Fruit fly (Drosophila melanogaster) whole organism, embryonic: ENCODE data around the gene ATPsynB.
A peak's percentile ranks its signal among the peaks of the same experiment; 100 is the strongest.

ENCODE experiments used
- Adf1 ChIP-seq: fragments of 200-800 bp; sonication (Bioruptor generic); IDR thresholded peaks from 2 replicates; pipeline ENCODE4 v1.3.6; 2022; ENCODE audit warnings: missing biosample characterization, missing genetic modification characterization
- CG10274 ChIP-seq: fragments of 200-800 bp; sonication (Bioruptor generic); optimal IDR thresholded peaks from 3 replicates; lab custom pipeline; 2017; ENCODE audit warnings: missing biosample characterization, mild to moderate bottlenecking, missing genetic modification characterization
- CG11695 ChIP-seq: fragments of 200-800 bp; sonication (Bioruptor generic); IDR thresholded peaks from 3 replicates; pipeline ENCODE4 v1.3.6; 2022; ENCODE audit warnings: missing biosample characterization, missing genetic modification characterization
- CG13287 ChIP-seq: fragments of 200-800 bp; sonication (Bioruptor generic); IDR thresholded peaks from 2 replicates; pipeline ENCODE4 v1.3.6; 2022; ENCODE audit warnings: missing biosample characterization, missing genetic modification characterization; ENCODE audit not compliant: partially characterized antibody
- CG13624 ChIP-seq: fragments of 200-800 bp; sonication (Bioruptor generic); optimal IDR thresholded peaks from 2 replicates; lab custom pipeline; 2016; ENCODE audit warnings: missing biosample characterization, missing genetic modification characterization
- CG14965 ChIP-seq: fragments of 200-800 bp; sonication (Bioruptor generic); optimal IDR thresholded peaks from 2 replicates; lab custom pipeline; 2016; ENCODE audit warnings: missing biosample characterization, missing genetic modification characterization, borderline replicate concordance
- CG17359 ChIP-seq: fragments of 200-800 bp; sonication (Bioruptor generic); optimal IDR thresholded peaks from 3 replicates; lab custom pipeline; 2018; ENCODE audit warnings: missing biosample characterization, mild to moderate bottlenecking, missing genetic modification characterization, moderate library complexity
- CG17612 ChIP-seq: fragments of 200-800 bp; sonication (Bioruptor generic); IDR thresholded peaks from 2 replicates; pipeline ENCODE4 v1.3.6; 2022; ENCODE audit warnings: missing biosample characterization, missing genetic modification characterization
- CG17912 ChIP-seq: fragments of 200-800 bp; sonication (Bioruptor generic); optimal IDR thresholded peaks from 2 replicates; lab custom pipeline; 2018; ENCODE audit warnings: missing biosample characterization, mild to moderate bottlenecking, missing genetic modification characterization
- CG18476 ChIP-seq: fragments of 200-800 bp; sonication (Bioruptor generic); optimal IDR thresholded peaks from 2 replicates; lab custom pipeline; 2016; ENCODE audit warnings: missing biosample characterization, mild to moderate bottlenecking, missing genetic modification characterization
- CG18619 ChIP-seq: fragments of 200-800 bp; sonication (Bioruptor generic); optimal IDR thresholded peaks from 3 replicates; lab custom pipeline; 2017; ENCODE audit warnings: missing biosample characterization, mild to moderate bottlenecking, missing genetic modification characterization
- CG2678 ChIP-seq: fragments of 200-800 bp; sonication (Bioruptor generic); optimal IDR thresholded peaks from 3 replicates; lab custom pipeline; 2019; ENCODE audit warnings: missing biosample characterization, mild to moderate bottlenecking, missing genetic modification characterization, moderate library complexity
- CG3163 ChIP-seq: fragments of 200-800 bp; sonication (Bioruptor generic); optimal IDR thresholded peaks from 3 replicates; lab custom pipeline; 2016; ENCODE audit warnings: missing biosample characterization, missing genetic modification characterization
- CG32772 ChIP-seq: fragments of 200-800 bp; sonication (Bioruptor generic); IDR thresholded peaks from 2 replicates; pipeline ENCODE4 v1.3.6; 2022; ENCODE audit warnings: missing biosample characterization, missing genetic modification characterization
- CG3847 ChIP-seq: fragments of 200-800 bp; sonication (Bioruptor generic); IDR thresholded peaks from 2 replicates; pipeline ENCODE4 v1.3.6; 2022; ENCODE audit warnings: missing biosample characterization, missing genetic modification characterization
- CG7745 ChIP-seq: fragments of 200-800 bp; sonication (Bioruptor generic); optimal IDR thresholded peaks from 2 replicates; lab custom pipeline; 2018; ENCODE audit warnings: missing biosample characterization, mild to moderate bottlenecking, missing genetic modification characterization, moderate library complexity
- CG8089 ChIP-seq: fragments of 200-800 bp; sonication (Bioruptor generic); optimal IDR thresholded peaks from 3 replicates; lab custom pipeline; 2016; ENCODE audit warnings: missing biosample characterization, missing genetic modification characterization
- CG8359 ChIP-seq: fragments of 200-800 bp; sonication (Bioruptor generic); optimal IDR thresholded peaks from 2 replicates; lab custom pipeline; 2017; ENCODE audit warnings: missing biosample characterization, mild to moderate bottlenecking, missing genetic modification characterization, borderline replicate concordance
- CG8478 ChIP-seq: fragments of >200 bp; optimal IDR thresholded peaks from 2 replicates; lab custom pipeline; 2018
- Dbx ChIP-seq: fragments of 200-800 bp; sonication (Bioruptor generic); IDR thresholded peaks from 3 replicates; pipeline ENCODE4 v1.3.6; 2022; ENCODE audit warnings: missing biosample characterization, missing genetic modification characterization
- Eip74EF ChIP-seq, 2 experiments: fragments of 200-800 bp in 1 of 2; fragments of >200 bp in 1 of 2; sonication (Bioruptor generic) in 1 of 2; optimal IDR thresholded peaks; 2 replicates each; lab custom pipeline; 2017 to 2019; ENCODE audit warnings: missing biosample characterization in 2 of 2, missing genetic modification characterization in 2 of 2, mild to moderate bottlenecking in 1 of 2, moderate library complexity in 1 of 2
- Hmr ChIP-seq: fragments of 200-800 bp; sonication (Bioruptor generic); optimal IDR thresholded peaks from 3 replicates; lab custom pipeline; 2017; ENCODE audit warnings: mild to moderate bottlenecking, missing biosample characterization, missing genetic modification reagents, missing genetic modification characterization
- Hr39 ChIP-seq: fragments of >200 bp; optimal IDR thresholded peaks from 2 replicates; lab custom pipeline; 2017
- Hr51 ChIP-seq, 2 experiments: fragments of 200-800 bp; sonication (Bioruptor generic); optimal IDR thresholded peaks; 2 replicates in 1 of 2; 3 replicates in 1 of 2; lab custom pipeline; 2016 to 2018; ENCODE audit warnings: missing biosample characterization in 2 of 2, missing genetic modification characterization in 2 of 2, mild to moderate bottlenecking in 1 of 2, moderate library complexity in 1 of 2
- Mad ChIP-seq: fragments of 200-800 bp; sonication (Bioruptor generic); optimal IDR thresholded peaks from 2 replicates; lab custom pipeline; 2016; ENCODE audit warnings: missing biosample characterization, missing genetic modification characterization
- Mes4 ChIP-seq: fragments of 200-800 bp; sonication (Bioruptor generic); optimal IDR thresholded peaks from 2 replicates; lab custom pipeline; 2016; ENCODE audit warnings: missing biosample characterization, missing genetic modification characterization
- Neu2 ChIP-seq: fragments of 200-800 bp; sonication (Bioruptor generic); optimal IDR thresholded peaks from 3 replicates; lab custom pipeline; 2016; ENCODE audit warnings: missing biosample characterization, missing genetic modification characterization, borderline replicate concordance
- Pdp1 ChIP-seq, 2 experiments: fragments of 200-800 bp; sonication (Bioruptor generic); optimal IDR thresholded peaks; 3 replicates each; lab custom pipeline; 2016; ENCODE audit warnings: missing biosample characterization in 2 of 2, missing genetic modification characterization in 2 of 2, mild to moderate bottlenecking in 1 of 2, moderate library complexity in 1 of 2
- Tbp ChIP-seq: fragments of >200 bp; optimal IDR thresholded peaks from 2 replicates; lab custom pipeline; 2018; ENCODE audit warnings: missing biosample characterization, missing genetic modification characterization
- Xrp1 ChIP-seq: fragments of 200-800 bp; sonication (Bioruptor generic); IDR thresholded peaks from 2 replicates; pipeline ENCODE4 v1.3.6; 2022; ENCODE audit warnings: missing biosample characterization, missing genetic modification characterization
- ash1 ChIP-seq: fragments of 200-800 bp; sonication (Bioruptor generic); optimal IDR thresholded peaks from 2 replicates; lab custom pipeline; 2018; ENCODE audit warnings: missing biosample characterization, mild to moderate bottlenecking, missing genetic modification characterization
- bsh ChIP-seq, 2 experiments: fragments of 200-800 bp; sonication (Bioruptor generic); optimal IDR thresholded peaks; 2 replicates each; lab custom pipeline; 2017 to 2018; ENCODE audit warnings: mild to moderate bottlenecking in 2 of 2, missing biosample characterization in 2 of 2, missing genetic modification characterization in 2 of 2, moderate library complexity in 1 of 2
- btn ChIP-seq: fragments of 200-800 bp; sonication (Bioruptor generic); optimal IDR thresholded peaks from 2 replicates; lab custom pipeline; 2016; ENCODE audit warnings: missing biosample characterization, missing genetic modification characterization
- croc ChIP-seq: fragments of 200-800 bp; sonication (Bioruptor generic); conservative IDR thresholded peaks from 3 replicates; pipeline ENCODE4 v1.3.6; 2022; ENCODE audit warnings: missing biosample characterization, missing genetic modification characterization
- crol ChIP-seq: fragments of 200-800 bp; sonication (Bioruptor generic); IDR thresholded peaks from 2 replicates; pipeline ENCODE4 v1.3.6; 2022; ENCODE audit warnings: missing biosample characterization, missing genetic modification characterization
- ems ChIP-seq: fragments of 200-800 bp; sonication (Bioruptor generic); optimal IDR thresholded peaks from 3 replicates; lab custom pipeline; 2016; ENCODE audit warnings: missing biosample characterization, missing genetic modification characterization
- ewg ChIP-seq: fragments of 200-800 bp; sonication (Bioruptor generic); optimal IDR thresholded peaks from 3 replicates; lab custom pipeline; 2017; ENCODE audit warnings: mild to moderate bottlenecking, missing biosample characterization, missing genetic modification reagents, missing genetic modification characterization
- eyg ChIP-seq: fragments of 200-800 bp; sonication (Bioruptor generic); optimal IDR thresholded peaks from 3 replicates; lab custom pipeline; 2016; ENCODE audit warnings: missing biosample characterization, missing genetic modification characterization
- grau ChIP-seq: fragments of 200-800 bp; optimal IDR thresholded peaks from 3 replicates; lab custom pipeline; 2019; ENCODE audit warnings: missing biosample characterization, mild to moderate bottlenecking, missing genetic modification characterization, moderate library complexity
- knrl ChIP-seq: fragments of 200-800 bp; sonication (Bioruptor generic); IDR thresholded peaks from 3 replicates; pipeline ENCODE4 v1.3.6; 2022; ENCODE audit warnings: missing biosample characterization, missing genetic modification characterization; ENCODE audit not compliant: partially characterized antibody
- nau ChIP-seq: fragments of 200-800 bp; sonication (Bioruptor generic); optimal IDR thresholded peaks from 3 replicates; lab custom pipeline; 2017; ENCODE audit warnings: missing biosample characterization, mild to moderate bottlenecking, missing genetic modification characterization, missing genetic modification reagents
- onecut ChIP-seq: fragments of 200-800 bp; sonication (Bioruptor generic); IDR thresholded peaks from 2 replicates; pipeline ENCODE4 v1.3.6; 2022; ENCODE audit warnings: missing biosample characterization, missing genetic modification characterization
- pb ChIP-seq: fragments of 200-800 bp; sonication (Bioruptor generic); optimal IDR thresholded peaks from 3 replicates; lab custom pipeline; 2016; ENCODE audit warnings: missing biosample characterization, missing genetic modification characterization
- pfk ChIP-seq: fragments of 200-800 bp; sonication (Bioruptor generic); optimal IDR thresholded peaks from 2 replicates; lab custom pipeline; 2018; ENCODE audit warnings: missing biosample characterization, mild to moderate bottlenecking, missing genetic modification characterization, moderate library complexity
- ranshi ChIP-seq: fragments of 200-800 bp; sonication (Bioruptor generic); IDR thresholded peaks from 2 replicates; pipeline ENCODE4 v1.3.6; 2022; ENCODE audit warnings: missing biosample characterization, missing genetic modification characterization
- row ChIP-seq: fragments of 200-800 bp; sonication (Bioruptor generic); IDR thresholded peaks from 3 replicates; pipeline ENCODE4 v1.3.6; 2022; ENCODE audit warnings: missing biosample characterization, missing genetic modification characterization
- shn ChIP-seq: fragments of 200-800 bp; sonication (Bioruptor generic); optimal IDR thresholded peaks from 3 replicates; lab custom pipeline; 2016; ENCODE audit warnings: missing biosample characterization, missing genetic modification characterization
- so ChIP-seq: fragments of 200-800 bp; sonication (Bioruptor generic); IDR thresholded peaks from 3 replicates; pipeline ENCODE4 v1.3.6; 2022; ENCODE audit warnings: missing biosample characterization, missing genetic modification characterization
- tgo ChIP-seq: fragments of 200-800 bp; sonication (Bioruptor generic); IDR thresholded peaks from 3 replicates; pipeline ENCODE4 v1.3.6; 2022; ENCODE audit warnings: missing biosample characterization, missing genetic modification characterization
- zfh1 ChIP-seq: fragments of 200-800 bp; sonication (Bioruptor generic); IDR thresholded peaks from 3 replicates; pipeline ENCODE4 v1.3.6; 2022; ENCODE audit warnings: missing biosample characterization, missing genetic modification characterization

ATPsynB gene

dm6 chr3L:9762036-9762597 lies 32.3 kb downstream of the ATPsynB start (continued):
- TF ChIP-seq ewg (no peak), crol (GFP tag; lab: Robert Waterston, UW) (no peak), nau (GFP tag; lab: Kevin White, UChicago) (peak; percentile 29), ranshi (GFP tag; lab: Robert Waterston, UW) (no peak), CG13287 (GFP tag; lab: Robert Waterston, UW) (peak; percentile 24; the same call in 1 of the 2 replicates), CG17612 (GFP tag; lab: Robert Waterston, UW) (no peak), shn (GFP tag; lab: Kevin White, UChicago) (no peak), so (peak; percentile 48; the same call in 1 of the 3 replicates), Xrp1 (GFP tag; lab: Robert Waterston, UW) (0 out of 2 replicates have a peak, but pooled peaks have one; percentile 13), CG8359 (GFP tag; lab: Kevin White, UChicago) (no peak), pfk (GFP tag; lab: Kevin White, UChicago) (no peak), pb (GFP tag; lab: Kevin White, UChicago) (peak; percentile 52), CG18619 (peak; percentile 15), knrl (GFP tag; lab: Robert Waterston, UW) (0 out of 3 replicates have a peak, but pooled peaks have one; percentile 33), Tbp (GFP tag; lab: Kevin White, UChicago) (no peak), Mad (GFP tag; lab: Kevin White, UChicago) (no peak), bsh (GFP tag; optimal IDR thresholded peaks at IDR 0.05; lab: Kevin White, UChicago) (peak in 1 of 2 experiments; percentile 5), Neu2 (GFP tag; lab: Kevin White, UChicago) (no peak), Eip74EF (GFP tag; optimal IDR thresholded peaks at IDR 0.05; lab: Kevin White, UChicago) (peak in 1 of 2 experiments; percentile 40), CG8478 (lab: Kevin White, UChicago) (no peak), CG3847 (no peak), zfh1 (GFP tag; lab: Robert Waterston, UW) (no peak), Hr51 (GFP tag; optimal IDR thresholded peaks at IDR 0.05; lab: Kevin White, UChicago) (peak in 1 of 2 experiments; percentile 18), CG32772 (GFP tag; lab: Robert Waterston, UW) (no peak), CG14965 (no peak), Adf1 (peak; percentile 55; the same call in 1 of the 2 replicates), btn (GFP tag; lab: Kevin White, UChicago) (peak; percentile 12), CG7745 (tag; lab: Kevin White, UChicago) (no peak), croc (GFP tag; lab: Robert Waterston, UW) (no peak), eyg (no peak), CG17359 (peak; percentile 4), Mes4 (peak; percentile 26), row (peak; percentile 43; the same call in 2 of the 3 replicates), ems (GFP tag; lab: Kevin White, UChicago) (peak; percentile 28), CG10274 (GFP tag; lab: Kevin White, UChicago) (no peak), CG13624 (GFP tag; lab: Kevin White, UChicago) (peak; percentile 40), onecut (GFP tag; lab: Robert Waterston, UW) (peak; percentile 21; the same call in 1 of the 2 replicates), CG17912 (GFP tag; lab: Kevin White, UChicago) (no peak), Dbx (GFP tag; lab: Robert Waterston, UW) (peak; percentile 38; the same call in 1 of the 3 replicates), Pdp1 (GFP tag; optimal IDR thresholded peaks at IDR 0.05; lab: Kevin White, UChicago) (peak in 1 of 2 experiments; percentile 61), Hmr (peak; percentile 39), CG2678 (tag; lab: Kevin White, UChicago) (no peak), CG3163 (GFP tag; lab: Kevin White, UChicago) (peak; percentile 64), CG8089 (GFP tag; lab: Kevin White, UChicago) (no peak), Hr39 (lab: Kevin White, UChicago) (no peak), CG11695 (GFP tag; lab: Robert Waterston, UW) (0 out of 3 replicates have a peak, but pooled peaks have one; percentile 15), CG18476 (GFP tag; lab: Kevin White, UChicago) (no peak), grau (tag; lab: Kevin White, UChicago) (no peak), ash1 (GFP tag; lab: Kevin White, UChicago) (no peak), tgo (GFP tag; lab: Robert Waterston, UW) (no peak)
